Fruit fly (Drosophila melanogaster): ENCODE data around the gene CG34308.

dm6 chr3R:13051942-13052693, 36.9 kb upstream of the CG34308 start, which contains the start of gene pic:
- TF ChIP-seq Dll (optimal IDR thresholded peaks at IDR 0.05) (no peak), usp (GFP tag; optimal IDR thresholded peaks at IDR 0.05) (no peak), psq (optimal IDR thresholded peaks at IDR 0.05) (no peak), pan (optimal IDR thresholded peaks at IDR 0.05) (no peak), EcR (GFP tag; optimal IDR thresholded peaks at IDR 0.05) (no peak), CG8478 (optimal IDR thresholded peaks at IDR 0.05) (no peak)
